Worm (Caenorhabditis elegans) whole organism, midembryonic: ENCODE data around the gene col-3.

Source experiments
- T22C8.4 ChIP-seq: fragments of 200-800 bp; sonication (Bioruptor generic); IDR thresholded peaks from 2 replicates; pipeline ENCODE4 v1.3.6; 2022; ENCODE audit warnings: missing genetic modification characterization, missing compliant biosample characterization
- cog-1 ChIP-seq: sonication (generic microtip); optimal IDR thresholded peaks from 2 replicates; lab custom pipeline; 2016; ENCODE audit warnings: missing genetic modification characterization, missing compliant biosample characterization
- flt-1 ChIP-seq: fragments of 200-800 bp; sonication (Bioruptor generic); IDR thresholded peaks from 2 replicates; pipeline ENCODE4 v1.3.6; 2022; ENCODE audit warnings: missing genetic modification characterization, missing compliant biosample characterization
- klf-2 ChIP-seq: fragments of 200-800 bp; sonication (Bioruptor generic); conservative IDR thresholded peaks from 2 replicates; pipeline ENCODE4 v1.3.6; 2022; ENCODE audit warnings: missing genetic modification reagents, missing genetic modification characterization, missing compliant biosample characterization
- med-1 ChIP-seq: sonication (generic microtip); optimal IDR thresholded peaks from 2 replicates; lab custom pipeline; 2017; ENCODE audit warnings: missing genetic modification characterization, mild to moderate bottlenecking, missing compliant biosample characterization, antibody characterized with exemption, missing genetic modification reagents; ENCODE audit not compliant: insufficient read depth
- ref-1 ChIP-seq: fragments of 200-800 bp; sonication (Bioruptor generic); conservative IDR thresholded peaks from 2 replicates; pipeline ENCODE4 v1.3.6; 2022; ENCODE audit warnings: missing genetic modification reagents, missing genetic modification characterization, missing compliant biosample characterization
- tab-1 ChIP-seq: fragments of 200-800 bp; sonication (Bioruptor generic); IDR thresholded peaks from 2 replicates; pipeline ENCODE4 v1.3.6; 2022; ENCODE audit warnings: missing genetic modification characterization, missing compliant biosample characterization
- ztf-23 ChIP-seq: fragments of 200-800 bp; sonication (Bioruptor generic); IDR thresholded peaks from 2 replicates; pipeline ENCODE4 v1.3.6; 2022; ENCODE audit warnings: missing genetic modification reagents, missing genetic modification characterization, missing compliant biosample characterization
- ztf-29 ChIP-seq: fragments of 200-800 bp; sonication (Bioruptor generic); IDR thresholded peaks from 2 replicates; pipeline ENCODE4 v1.3.6; 2022; ENCODE audit warnings: missing genetic modification reagents, missing genetic modification characterization, missing compliant biosample characterization

Gene col-3

DNA sequence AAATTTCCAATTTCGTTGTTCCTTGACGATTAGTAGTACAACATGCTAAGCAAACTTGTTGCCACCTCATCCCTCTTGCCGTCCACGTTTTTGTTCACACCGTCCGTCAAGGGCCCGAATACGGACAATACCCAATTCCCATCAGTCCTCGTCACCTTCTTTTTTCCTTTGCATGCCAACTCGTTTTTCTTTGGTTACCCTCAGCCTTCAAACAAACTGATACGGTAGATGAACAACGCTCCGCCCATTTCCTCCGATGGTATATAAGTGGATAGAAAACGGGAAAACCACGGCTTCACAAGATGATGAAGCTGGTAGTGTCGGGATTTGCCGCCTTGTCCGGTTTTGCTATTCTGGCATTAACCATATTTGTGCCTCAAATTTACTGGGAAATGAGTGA, 23.3 kb downstream of the col-3 start, which contains the start of gene col-118:
col-118 (plus strand) TSS at position 301 of the 400 bp plus-strand sequence.
- no peak for TF ChIP-seq ref-1 (GFP tag; lab: Robert Waterston, UW)
- TF ChIP-seq med-1 (GFP tag; lab: Kevin White, UChicago), result no peak
- no peak for TF ChIP-seq klf-2
- no peak for TF ChIP-seq ztf-29
- TF ChIP-seq cog-1, result no peak
- no peak for TF ChIP-seq tab-1 (GFP tag; lab: Robert Waterston, UW)
- TF ChIP-seq ztf-23 (GFP tag; lab: Robert Waterston, UW), result no peak
- no peak for TF ChIP-seq T22C8.4 (GFP tag; lab: Robert Waterston, UW)
- TF ChIP-seq flt-1 (GFP tag; lab: Robert Waterston, UW), result no peak

DNA sequence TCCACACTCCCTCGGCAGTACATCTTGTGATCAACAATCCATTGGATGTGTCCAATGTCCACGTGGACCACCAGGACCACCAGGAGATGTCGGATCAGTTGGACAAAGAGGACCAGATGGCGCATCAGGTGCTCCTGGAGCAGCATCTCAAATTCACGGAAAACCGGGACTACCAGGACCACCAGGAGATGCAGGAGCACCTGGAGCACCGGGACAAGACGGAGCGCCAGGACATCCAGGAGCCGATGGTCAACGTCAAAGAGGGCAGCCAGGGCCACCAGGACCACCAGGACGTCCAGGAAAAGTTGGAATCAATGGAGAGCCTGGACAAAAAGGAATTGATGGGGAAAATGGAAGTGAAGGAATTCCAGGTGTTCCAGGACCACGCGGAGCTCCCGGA, 24.4 kb downstream of the col-3 start:
- TF ChIP-seq klf-2 (no peak), flt-1 (GFP tag; lab: Robert Waterston, UW) (no peak), cog-1 (no peak), T22C8.4 (GFP tag; lab: Robert Waterston, UW) (no peak), ref-1 (GFP tag; lab: Robert Waterston, UW) (no peak), ztf-29 (no peak), tab-1 (GFP tag; lab: Robert Waterston, UW) (no peak), ztf-23 (GFP tag; lab: Robert Waterston, UW) (no peak), med-1 (GFP tag; lab: Kevin White, UChicago) (no peak)

DNA sequence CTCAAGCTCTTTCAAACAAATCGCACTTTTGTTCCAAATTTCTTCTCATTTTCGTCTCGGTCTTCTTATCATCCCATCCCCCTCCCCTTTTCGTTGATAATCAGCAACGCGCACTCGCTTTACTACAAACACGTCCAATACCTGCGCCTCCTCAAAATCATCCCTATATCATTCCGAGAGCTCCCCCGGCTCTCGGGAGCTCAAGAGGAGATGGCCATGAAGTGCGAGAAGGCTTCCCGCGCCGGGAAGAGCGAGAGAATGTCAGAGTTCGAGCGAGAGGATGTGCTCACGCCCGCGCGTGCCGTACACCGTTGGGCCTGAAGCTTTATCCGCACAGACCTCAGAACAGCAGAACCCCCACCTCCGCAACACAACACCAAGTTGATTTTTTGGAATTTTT, 26.2 kb downstream of the col-3 start:
- TF ChIP-seq flt-1 (GFP tag; lab: Robert Waterston, UW) (no peak), tab-1 (GFP tag; lab: Robert Waterston, UW) (no peak), med-1 (GFP tag; lab: Kevin White, UChicago) (no peak), cog-1 (no peak), ref-1 (GFP tag; lab: Robert Waterston, UW) (no peak), T22C8.4 (GFP tag; lab: Robert Waterston, UW) (no peak), ztf-23 (GFP tag; lab: Robert Waterston, UW) (no peak), ztf-29 (no peak), klf-2 (no peak)

DNA sequence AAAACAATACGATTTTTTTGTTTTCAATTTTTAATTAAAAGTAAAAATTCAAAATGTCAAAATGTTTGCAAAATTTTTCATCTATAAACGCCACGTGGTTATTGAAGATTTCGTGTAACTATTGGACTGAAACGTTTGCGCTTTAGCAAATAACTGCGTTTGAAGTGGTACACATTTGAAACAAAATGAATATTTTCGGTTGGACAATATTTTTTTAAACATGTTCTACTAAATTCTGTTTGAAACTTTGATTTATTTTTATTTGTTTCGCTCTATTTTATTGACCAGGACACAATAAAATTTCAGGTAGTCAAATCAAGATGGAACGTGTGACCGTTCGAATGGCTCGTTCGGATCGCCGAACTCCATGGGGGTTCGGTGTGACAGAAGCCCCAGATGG, 27.6 kb downstream of the col-3 start, which contains the start of gene alp-1:
alp-1 (plus strand) TSS at position 301 of the 400 bp plus-strand sequence.
- no peak for TF ChIP-seq med-1 (GFP tag; lab: Kevin White, UChicago)
- TF ChIP-seq ref-1 (GFP tag; lab: Robert Waterston, UW), result no peak
- no peak for TF ChIP-seq tab-1 (GFP tag; lab: Robert Waterston, UW)
- TF ChIP-seq ztf-29, result no peak
- TF ChIP-seq ztf-23 (GFP tag; lab: Robert Waterston, UW), result no peak
- no peak for TF ChIP-seq klf-2

DNA sequence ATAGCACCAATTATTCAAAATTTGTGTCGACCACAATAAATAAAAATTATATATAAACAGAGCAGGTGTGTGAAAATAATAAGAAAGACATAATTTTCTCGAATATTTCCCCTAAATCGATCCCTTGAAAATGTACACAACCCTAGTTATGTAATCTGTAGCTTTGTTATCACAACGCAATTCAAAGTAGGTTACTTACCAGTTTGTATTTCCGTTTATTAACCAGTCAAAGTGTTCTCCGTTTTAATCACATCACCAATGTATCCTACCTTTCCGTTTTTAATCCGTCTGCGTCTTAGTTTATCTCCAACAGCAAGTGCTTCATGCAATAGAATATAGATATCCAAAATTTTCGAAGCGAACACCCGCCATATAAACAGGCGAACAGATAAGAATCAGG, 28.7 kb downstream of the col-3 start:
- TF ChIP-seq tab-1 (GFP tag; lab: Robert Waterston, UW) (no peak), ref-1 (GFP tag; lab: Robert Waterston, UW) (no peak), med-1 (GFP tag; lab: Kevin White, UChicago) (no peak), ztf-29 (no peak), ztf-23 (GFP tag; lab: Robert Waterston, UW) (no peak), klf-2 (no peak), flt-1 (GFP tag; lab: Robert Waterston, UW) (no peak), cog-1 (no peak), T22C8.4 (GFP tag; lab: Robert Waterston, UW) (no peak)

DNA sequence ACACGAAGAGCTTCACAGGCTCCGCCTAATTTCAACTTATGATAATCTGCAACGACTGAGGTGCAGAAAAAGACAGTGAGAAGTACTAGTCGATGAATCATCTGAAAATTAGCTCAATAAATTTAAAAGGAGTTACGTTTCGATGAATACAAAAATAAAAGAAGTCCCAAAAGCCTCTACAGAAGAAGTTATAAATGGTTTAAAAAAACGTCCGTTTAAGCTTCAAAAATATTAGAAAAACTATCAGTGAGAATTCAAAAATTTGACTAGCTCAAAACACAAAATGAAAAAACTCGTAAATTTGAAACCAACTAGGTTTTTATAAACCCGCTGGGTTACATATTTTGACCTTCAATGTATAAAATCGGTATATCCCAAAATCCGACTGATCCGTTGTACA, 31.4 kb downstream of the col-3 start, which contains the start of gene T11B7.5:
T11B7.5 (minus strand) TSS at position 101 of the 400 bp plus-strand sequence.
- TF ChIP-seq ztf-23 (GFP tag; lab: Robert Waterston, UW) (no peak), T22C8.4 (GFP tag; lab: Robert Waterston, UW) (no peak), cog-1 (no peak), flt-1 (GFP tag; lab: Robert Waterston, UW) (no peak), ztf-29 (no peak), tab-1 (GFP tag; lab: Robert Waterston, UW) (no peak), ref-1 (GFP tag; lab: Robert Waterston, UW) (no peak), med-1 (GFP tag; lab: Kevin White, UChicago) (no peak), klf-2 (no peak)

DNA sequence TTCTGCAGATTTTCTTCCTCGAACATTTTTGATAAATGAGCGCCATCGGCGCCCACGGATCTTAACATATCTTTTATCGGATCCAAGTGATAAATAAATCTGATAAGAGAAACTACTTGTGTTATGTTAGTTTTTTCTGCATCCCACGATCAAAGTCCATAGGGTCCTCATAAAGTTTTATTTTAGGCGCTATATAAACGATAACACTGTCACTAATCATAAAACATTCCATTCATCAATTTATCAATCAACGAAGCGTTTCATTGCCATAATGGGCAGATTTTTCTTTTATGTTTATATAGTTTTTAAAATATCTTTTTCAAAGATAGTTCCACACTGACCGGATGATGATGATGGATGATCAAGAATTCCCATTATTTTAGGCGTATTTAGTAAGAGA, 40.1 kb downstream of the col-3 start:
- no peak for TF ChIP-seq ztf-23 (GFP tag; lab: Robert Waterston, UW)
- TF ChIP-seq flt-1 (GFP tag; lab: Robert Waterston, UW), result no peak
- TF ChIP-seq cog-1, result no peak
- no peak for TF ChIP-seq ztf-29
- TF ChIP-seq T22C8.4 (GFP tag; lab: Robert Waterston, UW), result no peak
- no peak for TF ChIP-seq tab-1 (GFP tag; lab: Robert Waterston, UW)
- no peak for TF ChIP-seq ref-1 (GFP tag; lab: Robert Waterston, UW)
- no peak for TF ChIP-seq med-1 (GFP tag; lab: Kevin White, UChicago)
- TF ChIP-seq klf-2, result no peak

DNA sequence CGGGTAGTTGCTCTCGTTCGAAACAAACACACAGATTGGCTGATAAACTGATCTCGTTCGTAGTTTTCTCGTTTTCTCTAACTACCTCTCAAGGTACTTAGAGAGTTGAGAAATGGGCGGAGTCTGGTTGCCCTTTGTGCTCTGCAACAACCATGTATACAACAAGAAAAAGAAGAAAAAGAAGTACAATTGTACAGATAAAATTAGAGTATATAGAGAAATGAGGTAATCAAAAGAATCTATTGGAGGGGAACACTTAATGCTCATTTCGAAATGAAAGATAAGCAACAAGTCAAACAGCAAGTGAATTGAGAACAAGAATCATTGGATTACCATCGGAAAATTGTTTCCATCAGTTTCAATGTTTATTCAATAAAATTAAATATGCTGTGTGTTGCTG, 40.8 kb downstream of the col-3 start, which contains the start of gene C09G9.1:
C09G9.1 (minus strand) TSS at position 143 of the 400 bp plus-strand sequence.
- no peak for TF ChIP-seq ref-1 (GFP tag; lab: Robert Waterston, UW)
- no peak for TF ChIP-seq med-1 (GFP tag; lab: Kevin White, UChicago)
- TF ChIP-seq flt-1 (GFP tag; lab: Robert Waterston, UW), result no peak
- TF ChIP-seq cog-1, result no peak
- TF ChIP-seq T22C8.4 (GFP tag; lab: Robert Waterston, UW), result no peak
- TF ChIP-seq ztf-23 (GFP tag; lab: Robert Waterston, UW), result no peak
- no peak for TF ChIP-seq tab-1 (GFP tag; lab: Robert Waterston, UW)
- no peak for TF ChIP-seq klf-2
- no peak for TF ChIP-seq ztf-29

DNA sequence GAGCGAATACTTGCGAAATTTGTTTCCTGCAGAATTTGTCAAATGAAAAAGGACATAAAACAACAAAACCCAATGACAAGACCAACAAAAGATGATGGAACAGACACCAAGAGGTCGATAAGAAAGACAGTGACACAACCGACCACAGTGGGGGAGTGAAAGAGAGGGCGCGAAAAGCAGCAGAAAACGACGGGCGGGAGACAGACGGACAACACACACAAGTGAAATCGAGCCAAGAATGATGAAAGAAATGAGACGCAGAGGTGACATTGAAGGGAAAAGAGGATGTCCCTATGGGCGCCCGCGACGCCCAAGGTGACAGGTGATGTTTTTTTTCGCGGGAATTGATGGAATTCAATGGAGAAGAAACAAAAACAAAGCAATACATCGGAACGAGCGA, 41.5 kb downstream of the col-3 start:
- TF ChIP-seq cog-1 (no peak), ztf-29 (no peak), klf-2 (no peak), med-1 (GFP tag; lab: Kevin White, UChicago) (no peak)

DNA sequence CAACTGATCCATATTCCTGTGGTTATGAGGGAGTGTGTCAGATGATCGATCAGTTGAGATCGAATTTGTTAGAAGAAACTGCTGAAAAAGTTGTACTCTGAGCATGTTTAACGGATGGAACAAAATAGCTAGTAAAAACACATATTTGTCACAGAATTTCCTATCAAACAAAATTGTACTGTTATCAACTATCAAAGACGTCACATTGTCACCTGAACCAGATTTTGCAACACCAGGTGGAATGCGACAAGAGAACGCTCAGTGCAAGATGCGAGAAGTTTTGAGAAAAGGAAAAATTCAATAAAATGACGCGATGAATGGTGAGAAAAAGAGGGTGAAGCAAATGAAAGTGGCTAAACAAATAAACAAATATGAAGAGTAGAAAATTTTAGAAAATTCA, 43.0 kb downstream of the col-3 start:
- TF ChIP-seq klf-2 (no peak), ref-1 (GFP tag; lab: Robert Waterston, UW) (no peak), ztf-23 (GFP tag; lab: Robert Waterston, UW) (no peak), ztf-29 (no peak), tab-1 (GFP tag; lab: Robert Waterston, UW) (no peak), T22C8.4 (GFP tag; lab: Robert Waterston, UW) (no peak), cog-1 (no peak), flt-1 (GFP tag; lab: Robert Waterston, UW) (no peak), med-1 (GFP tag; lab: Kevin White, UChicago) (no peak)
